Worm (Caenorhabditis elegans) whole organism, L4/young adult: Measurements from ENCODE around the gene sre-27.

Source experiments
- W03F9.2 ChIP-seq: fragments of 150-350 bp; optimal IDR thresholded peaks from 2 replicates; lab custom pipeline; 2014; ENCODE audit warnings: missing biosample characterization, missing genetic modification characterization
- him-1 ChIP-seq: sonication (generic microtip); optimal IDR thresholded peaks from 2 replicates; lab custom pipeline; 2016; ENCODE audit warnings: missing genotype, missing genetic modification reagents, missing genetic modification characterization, missing compliant biosample characterization

- TF ChIP-seq him-1 (tag; lab: Kevin White, UChicago) (no peak), W03F9.2 (tag; lab: Kevin White, UChicago) (no peak)
These were observed 15.6 kb downstream of the sre-27 start, which contains the start of gene sre-29 for ce11 chrII:12401791-12402190.
